Fruit fly (Drosophila melanogaster): Measurements from ENCODE around the gene Pus10.
A peak's percentile ranks its signal among the peaks of the same experiment; 100 is the strongest.

The Pus10 gene

DNA sequence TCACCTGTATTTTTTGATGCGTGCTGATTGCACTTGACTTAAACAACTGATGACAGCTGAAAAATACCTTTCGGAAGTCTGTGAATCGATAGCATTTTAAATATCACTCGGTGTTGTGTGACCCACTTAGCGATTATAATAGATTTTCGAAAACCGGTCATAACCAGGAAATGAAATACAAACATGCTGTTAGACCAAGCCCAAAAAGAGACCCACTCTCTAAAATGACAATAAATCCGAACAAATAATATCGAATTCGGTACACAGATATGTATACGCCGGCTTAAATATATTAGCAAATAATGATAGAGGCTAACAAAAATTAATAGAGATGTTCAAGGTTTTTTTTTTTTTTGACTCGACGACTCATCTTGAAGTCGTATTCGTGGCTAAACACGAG is 20.6 kb upstream of the Pus10 start:
- peak; percentile 49 for TF ChIP-seq fkh (GFP tag; optimal IDR thresholded peaks at IDR 0.05)
- TF ChIP-seq CG11762 (GFP tag; optimal IDR thresholded peaks at IDR 0.05; ENCODE audit: insufficient read depth) = no peak

DNA sequence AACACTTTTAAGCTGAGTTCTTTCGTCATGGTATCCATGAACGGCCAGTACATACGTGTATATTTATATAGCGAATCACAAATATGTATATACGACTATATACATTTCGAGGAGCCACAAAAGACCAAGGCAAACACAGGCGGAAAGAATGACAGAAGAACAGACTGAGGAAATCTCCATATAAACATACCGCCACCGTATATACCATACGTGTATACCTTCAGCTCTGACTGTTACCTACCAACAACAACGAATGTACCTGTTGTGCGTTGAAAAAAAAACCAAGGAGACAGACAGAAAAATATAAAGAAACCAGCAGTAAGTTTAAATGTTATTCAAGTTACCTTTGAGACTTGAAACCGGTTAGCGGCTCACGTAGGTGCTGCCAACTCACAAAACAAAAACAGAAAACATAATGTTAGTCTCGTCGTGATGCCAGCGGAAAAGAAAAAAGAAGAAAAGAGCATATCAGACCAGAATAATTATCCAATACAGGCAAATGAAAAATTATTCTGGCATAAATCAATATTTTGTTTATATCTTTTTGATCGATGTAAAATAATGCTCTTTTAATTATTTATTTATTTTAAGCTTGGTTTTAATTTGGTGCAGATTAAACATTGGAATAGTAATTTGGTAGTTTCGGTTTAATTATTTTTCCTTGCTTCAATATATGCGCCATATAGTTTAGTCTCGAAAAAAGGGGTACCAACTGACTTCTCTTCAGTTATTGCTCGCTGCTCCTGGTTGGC is 16.6 kb upstream of the Pus10 start:
- TF ChIP-seq CG1621 (tag; optimal IDR thresholded peaks at IDR 0.05) (peak; percentile 27), CG6276 (GFP tag; optimal IDR thresholded peaks at IDR 0.05) (peak; percentile 51), CG8119 (GFP tag; IDR thresholded peaks at IDR 0.05) (peak; percentile 85; the same call in 2 of the 3 replicates), acj6 (GFP tag; optimal IDR thresholded peaks at IDR 0.05) (peak; percentile 70), CG10631 (GFP tag; optimal IDR thresholded peaks at IDR 0.05) (peak; percentile 51), CG8319 (GFP tag; optimal IDR thresholded peaks at IDR 0.05) (no peak), CG10669 (GFP tag; optimal IDR thresholded peaks at IDR 0.05) (no peak), CG6792 (GFP tag; optimal IDR thresholded peaks at IDR 0.05) (peak; percentile 49), Gug (GFP tag; IDR thresholded peaks at IDR 0.05) (no peak), pdm3 (GFP tag; optimal IDR thresholded peaks at IDR 0.05) (peak; percentile 75), CG34406 (GFP tag; optimal IDR thresholded peaks at IDR 0.05) (peak; percentile 50), fkh (GFP tag; optimal IDR thresholded peaks at IDR 0.05) (peak; percentile 87), CG3032 (tag; optimal IDR thresholded peaks at IDR 0.05) (no peak), CG15336 (GFP tag; IDR thresholded peaks at IDR 0.05) (peak; percentile 86), CG9139 (GFP tag; optimal IDR thresholded peaks at IDR 0.05) (peak; percentile 58), CG7368 (GFP tag; optimal IDR thresholded peaks at IDR 0.05) (peak; percentile 21), CG11902 (GFP tag; optimal IDR thresholded peaks at IDR 0.05) (peak; percentile 26), cyc (GFP tag; optimal IDR thresholded peaks at IDR 0.05) (peak; percentile 46), Ets21C (GFP tag; optimal IDR thresholded peaks at IDR 0.05) (no peak), Hr39 (GFP tag; optimal IDR thresholded peaks at IDR 0.05) (peak; percentile 46), Sox102F (GFP tag; optimal IDR thresholded peaks at IDR 0.05) (no peak), CG6163 (GFP tag; IDR thresholded peaks at IDR 0.05) (no peak), fd59A (GFP tag; optimal IDR thresholded peaks at IDR 0.05) (no peak), CG6808 (GFP tag; optimal IDR thresholded peaks at IDR 0.05) (peak; percentile 70), CG11762 (GFP tag; optimal IDR thresholded peaks at IDR 0.05; ENCODE audit: insufficient read depth) (peak; percentile 23), CG11294 (GFP tag; IDR thresholded peaks at IDR 0.05) (no peak), fd85E (GFP tag; optimal IDR thresholded peaks at IDR 0.05) (no peak), salr (GFP tag; optimal IDR thresholded peaks at IDR 0.05) (peak in 1 of 2 experiments; percentile 76), CG3919 (GFP tag; optimal IDR thresholded peaks at IDR 0.05) (peak; percentile 65), svp (GFP tag) (no peak), Hr4 (GFP tag; optimal IDR thresholded peaks at IDR 0.05) (peak; percentile 44), Smox (GFP tag; optimal IDR thresholded peaks at IDR 0.05) (peak; percentile 52), eg (GFP tag; IDR thresholded peaks at IDR 0.05) (no peak; the same call in 2 of the 3 replicates), Eip78C (GFP tag) (peak; percentile 84), dac (GFP tag; optimal IDR thresholded peaks at IDR 0.05) (peak; percentile 59), achi (GFP tag; optimal IDR thresholded peaks at IDR 0.05) (peak; percentile 74), Hr38 (GFP tag; optimal IDR thresholded peaks at IDR 0.05) (no peak), spab (GFP tag; optimal IDR thresholded peaks at IDR 0.05) (peak; percentile 49), Lpt (GFP tag; optimal IDR thresholded peaks at IDR 0.05) (peak; percentile 77), dsx (GFP tag; optimal IDR thresholded peaks at IDR 0.05; ENCODE audit: poor library complexity, severe bottlenecking) (peak; percentile 53), CG4318 (GFP tag; optimal IDR thresholded peaks at IDR 0.05) (peak; percentile 73), CG6854 (GFP tag; optimal IDR thresholded peaks at IDR 0.05) (peak; percentile 2), Ets96B (tag; optimal IDR thresholded peaks at IDR 0.05) (peak; percentile 37), topi (GFP tag; optimal IDR thresholded peaks at IDR 0.05) (peak; percentile 13), Eip75B (GFP tag; optimal IDR thresholded peaks at IDR 0.05) (peak; percentile 61), vri (GFP tag; optimal IDR thresholded peaks at IDR 0.05) (peak; percentile 32), CG16779 (tag; optimal IDR thresholded peaks at IDR 0.05) (no peak), Eip93F (GFP tag; optimal IDR thresholded peaks at IDR 0.05) (no peak)

All from whole organism, prepupa.